Fruit fly (Drosophila melanogaster): ENCODE data around the gene drd.

drd gene

dm6 chrX:15175171-15175883 lies 49.8 kb downstream of the drd start, which contains the start of gene CG43737:
Gene CG43737 (plus strand): TSS chrX:15175441.
- TF ChIP-seq stwl (tag; optimal IDR thresholded peaks at IDR 0.05) = peak; percentile 64
- TF ChIP-seq prd (optimal IDR thresholded peaks at IDR 0.05) = no peak
- TF ChIP-seq prd (GFP tag; IDR thresholded peaks at IDR 0.05) = no peak
- no peak for TF ChIP-seq corto (GFP tag; optimal IDR thresholded peaks at IDR 0.05)
- no peak for TF ChIP-seq zf30C (GFP tag; optimal IDR thresholded peaks at IDR 0.05)
- TF ChIP-seq Vsx1 (GFP tag; optimal IDR thresholded peaks at IDR 0.05) = no peak
- TF ChIP-seq CG32772 (GFP tag; IDR thresholded peaks at IDR 0.05) = no peak
- no peak for TF ChIP-seq Poxn (GFP tag; IDR thresholded peaks at IDR 0.05)
- TF ChIP-seq Neu2 (GFP tag; optimal IDR thresholded peaks at IDR 0.05; ENCODE audit: borderline replicate concordance) = no peak
- TF ChIP-seq CG7786 (GFP tag; optimal IDR thresholded peaks at IDR 0.05) = no peak
- TF ChIP-seq Sox102F (GFP tag; optimal IDR thresholded peaks at IDR 0.05) = no peak
- no peak for TF ChIP-seq pum (GFP tag; optimal IDR thresholded peaks at IDR 0.05)
- no peak for TF ChIP-seq Oaz (GFP tag; IDR thresholded peaks at IDR 0.05)
- TF ChIP-seq abd-A (tag; optimal IDR thresholded peaks at IDR 0.05) = peak; percentile 50
- no peak for TF ChIP-seq Gsc (GFP tag; IDR thresholded peaks at IDR 0.05)
- no peak for TF ChIP-seq Six4 (GFP tag; optimal IDR thresholded peaks at IDR 0.05)
- no peak for TF ChIP-seq CG14014 (GFP tag; IDR thresholded peaks at IDR 0.05)
- 0 out of 2 replicates have a peak, but pooled peaks have one; percentile 36 for TF ChIP-seq E2f2 (GFP tag; IDR thresholded peaks at IDR 0.05)
- no peak for TF ChIP-seq Hr78 (GFP tag; optimal IDR thresholded peaks at IDR 0.05)
- TF ChIP-seq CG14441 (GFP tag; IDR thresholded peaks at IDR 0.05) = no peak
- no peak for TF ChIP-seq onecut (GFP tag; IDR thresholded peaks at IDR 0.05)
- no peak for TF ChIP-seq CG9932 (GFP tag; IDR thresholded peaks at IDR 0.05)
- no peak for TF ChIP-seq Kr (GFP tag; optimal IDR thresholded peaks at IDR 0.05)
- TF ChIP-seq dpn (GFP tag; optimal IDR thresholded peaks at IDR 0.05) = no peak
- no peak for TF ChIP-seq esg (GFP tag; conservative IDR thresholded peaks at IDR 0.05)
- peak; percentile 97 for TF ChIP-seq Deaf1 (tag; optimal IDR thresholded peaks at IDR 0.05)
- no peak for TF ChIP-seq CG10274 (GFP tag; optimal IDR thresholded peaks at IDR 0.05)
- peak; percentile 98 for TF ChIP-seq CG8359 (GFP tag; optimal IDR thresholded peaks at IDR 0.05; ENCODE audit: borderline replicate concordance)
- TF ChIP-seq CG11093 (GFP tag; IDR thresholded peaks at IDR 0.05) = no peak
- TF ChIP-seq sens (GFP tag) = peak; percentile 31
- no peak for TF ChIP-seq chif (GFP tag; optimal IDR thresholded peaks at IDR 0.05)
- TF ChIP-seq slbo (GFP tag; IDR thresholded peaks at IDR 0.05) = 0 out of 2 replicates have a peak, but pooled peaks have one; percentile 5
- no peak for TF ChIP-seq CG43689 (GFP tag; IDR thresholded peaks at IDR 0.05)
- no peak for TF ChIP-seq CG4707 (GFP tag; optimal IDR thresholded peaks at IDR 0.05)
- TF ChIP-seq sqz (GFP tag; optimal IDR thresholded peaks at IDR 0.05) = no peak
- TF ChIP-seq CTCF (GFP tag; optimal IDR thresholded peaks at IDR 0.05) = peak; percentile 73
- no peak for TF ChIP-seq en (GFP tag; optimal IDR thresholded peaks at IDR 0.05)
- TF ChIP-seq CG12299 (tag; optimal IDR thresholded peaks at IDR 0.05) = no peak
- TF ChIP-seq kay (GFP tag; optimal IDR thresholded peaks at IDR 0.05) = no peak
- TF ChIP-seq sima (GFP tag; optimal IDR thresholded peaks at IDR 0.05) = no peak
- TF ChIP-seq tap (tag; optimal IDR thresholded peaks at IDR 0.05) = no peak
- no peak for TF ChIP-seq CG8290 (GFP tag; optimal IDR thresholded peaks at IDR 0.05)
- TF ChIP-seq CG8290 (tag; optimal IDR thresholded peaks at IDR 0.05) = no peak
- TF ChIP-seq CG30403 (GFP tag; optimal IDR thresholded peaks at IDR 0.05) = no peak
- no peak for TF ChIP-seq D19A (tag; optimal IDR thresholded peaks at IDR 0.05)
- TF ChIP-seq dm (GFP tag; optimal IDR thresholded peaks at IDR 0.05) = no peak
- no peak for TF ChIP-seq HLH3B (GFP tag; IDR thresholded peaks at IDR 0.05)
- TF ChIP-seq HLHmδ (GFP tag; optimal IDR thresholded peaks at IDR 0.05) = no peak
- no peak for TF ChIP-seq Atf3 (GFP tag; optimal IDR thresholded peaks at IDR 0.05)
- no peak for TF ChIP-seq lbe (GFP tag; optimal IDR thresholded peaks at IDR 0.05)
- no peak for TF ChIP-seq Usf (GFP tag; optimal IDR thresholded peaks at IDR 0.05)
- no peak for TF ChIP-seq Blimp-1 (GFP tag; optimal IDR thresholded peaks at IDR 0.05)
